Worm (Caenorhabditis elegans) whole organism, L4 larva: ENCODE results near the gene apn-1.

Experiments
- ceh-82 ChIP-seq: sonication (generic microtip); optimal IDR thresholded peaks from 2 replicates; lab custom pipeline; 2017; ENCODE audit warnings: missing biosample characterization, missing genetic modification characterization
- lin-39 ChIP-seq: fragments of 150-350 bp; optimal IDR thresholded peaks from 2 replicates; lab custom pipeline; 2014; ENCODE audit warnings: missing biosample characterization, missing genetic modification reagents, missing genetic modification characterization
- mdl-1 ChIP-seq, 2 experiments: fragments of 150-350 bp in 1 of 2; sonication (generic microtip) in 1 of 2; optimal IDR thresholded peaks; 2 replicates each; lab custom pipeline; 2014 to 2017; ENCODE audit warnings: missing biosample characterization in 2 of 2, missing genetic modification characterization in 2 of 2
- nhr-77 ChIP-seq: fragments of 150-350 bp; optimal IDR thresholded peaks from 2 replicates; lab custom pipeline; 2014; ENCODE audit warnings: missing biosample characterization, missing genetic modification characterization
- tag-97 ChIP-seq: fragments of 200-800 bp; sonication (Bioruptor generic); IDR thresholded peaks from 2 replicates; pipeline ENCODE4 v1.3.6; 2022; ENCODE audit warnings: missing genetic modification characterization, missing compliant biosample characterization
- unc-130 ChIP-seq: sonication (generic microtip); optimal IDR thresholded peaks from 2 replicates; lab custom pipeline; 2016; ENCODE audit warnings: missing genetic modification reagents, missing genetic modification characterization, missing compliant biosample characterization
- unc-62 ChIP-seq, 3 experiments: fragments of 150-350 bp in 1 of 3; sonication (generic microtip); optimal IDR thresholded peaks in 2 of 3; peaks in 1 of 3; 1 replicate in 1 of 3; 2 replicates in 2 of 3; lab custom pipeline; 2014 to 2017; ENCODE audit warnings: missing biosample characterization in 3 of 3, missing genetic modification characterization in 3 of 3, missing genetic modification reagents in 3 of 3, missing genotype in 1 of 3

ce11 chrII:8042289-8042688, 5.1 kb upstream of the apn-1 start, which contains the start of gene T05H10.1:
- TF ChIP-seq ceh-82 (tag; lab: Kevin White, UChicago) = no peak
- TF ChIP-seq tag-97 (GFP tag; lab: Robert Waterston, UW) = no peak
- no peak for TF ChIP-seq lin-39 (tag; lab: Kevin White, UChicago)
- no peak for TF ChIP-seq unc-62 (GFP tag; optimal IDR thresholded peaks at IDR 0.05 in 1 of 2; lab: Kevin White, UChicago)
- TF ChIP-seq unc-62 (tag; optimal IDR thresholded peaks at IDR 0.05; lab: Kevin White, UChicago) = no peak
- no peak for TF ChIP-seq unc-130
- TF ChIP-seq nhr-77 (tag; lab: Kevin White, UChicago) = no peak
- TF ChIP-seq mdl-1 (tag; optimal IDR thresholded peaks at IDR 0.05; lab: Kevin White, UChicago) = no peak
